Fruit fly (Drosophila melanogaster) whole organism, embryonic: ENCODE results near the gene TotB.

Source experiments
- Abd-B ChIP-seq: fragments of 200-800 bp; sonication (Bioruptor generic); optimal IDR thresholded peaks from 2 replicates; lab custom pipeline; 2018; ENCODE audit warnings: missing biosample characterization, mild to moderate bottlenecking, missing genetic modification characterization, moderate library complexity
- Awh ChIP-seq: fragments of 200-800 bp; sonication (Bioruptor generic); IDR thresholded peaks from 2 replicates; pipeline ENCODE4, ENCODE4 v1.3.6; 2022; ENCODE audit warnings: missing biosample characterization, missing genetic modification characterization
- BtbVII ChIP-seq: fragments of 200-800 bp; sonication (Bioruptor generic); optimal IDR thresholded peaks from 3 replicates; lab custom pipeline; 2017; ENCODE audit warnings: missing biosample characterization, mild to moderate bottlenecking, missing genetic modification characterization
- CG10147 ChIP-seq: fragments of 200-800 bp; sonication (Bioruptor generic); optimal IDR thresholded peaks from 2 replicates; lab custom pipeline; 2019; ENCODE audit warnings: missing biosample characterization, mild to moderate bottlenecking, missing genetic modification characterization, moderate library complexity
- CG11085 ChIP-seq: fragments of 200-800 bp; sonication (Bioruptor generic); IDR thresholded peaks from 2 replicates; pipeline ENCODE4 v1.3.6; 2022; ENCODE audit warnings: missing biosample characterization, missing genetic modification characterization
- CG12104 ChIP-seq: fragments of 200-800 bp; sonication (Bioruptor generic); optimal IDR thresholded peaks from 3 replicates; lab custom pipeline; 2016; ENCODE audit warnings: missing biosample characterization, missing genetic modification characterization
- CG12155 ChIP-seq: fragments of 200-800 bp; sonication (Bioruptor generic); optimal IDR thresholded peaks from 3 replicates; lab custom pipeline; 2016; ENCODE audit warnings: missing biosample characterization, missing genetic modification characterization
- CG12299 ChIP-seq: fragments of 200-800 bp; sonication (Bioruptor generic); optimal IDR thresholded peaks from 2 replicates; lab custom pipeline; 2018; ENCODE audit warnings: missing biosample characterization, mild to moderate bottlenecking, missing genetic modification characterization
- CG12942 ChIP-seq: fragments of 200-800 bp; sonication (Bioruptor generic); optimal IDR thresholded peaks from 3 replicates; lab custom pipeline; 2016; ENCODE audit warnings: missing biosample characterization, missing genetic modification characterization
- CG13624 ChIP-seq: fragments of 200-800 bp; sonication (Bioruptor generic); optimal IDR thresholded peaks from 2 replicates; lab custom pipeline; 2016; ENCODE audit warnings: missing biosample characterization, missing genetic modification characterization
- CG15601 ChIP-seq: fragments of 200-800 bp; sonication (Bioruptor generic); optimal IDR thresholded peaks from 3 replicates; lab custom pipeline; 2019; ENCODE audit warnings: missing biosample characterization, mild to moderate bottlenecking, missing genetic modification characterization, moderate library complexity
- CG18599 ChIP-seq: fragments of 200-800 bp; sonication (Bioruptor generic); optimal IDR thresholded peaks from 3 replicates; lab custom pipeline; 2017; ENCODE audit warnings: missing biosample characterization, missing genetic modification characterization, mild to moderate bottlenecking, moderate library complexity, missing genetic modification reagents
- CG2116 ChIP-seq: fragments of 200-800 bp; sonication (Bioruptor generic); optimal IDR thresholded peaks from 3 replicates; lab custom pipeline; 2018; ENCODE audit warnings: missing biosample characterization, mild to moderate bottlenecking, missing genetic modification characterization
- CG2120 ChIP-seq: fragments of 200-800 bp; sonication (Bioruptor generic); optimal IDR thresholded peaks from 3 replicates; lab custom pipeline; 2016; ENCODE audit warnings: missing biosample characterization, missing genetic modification characterization
- CG3281 ChIP-seq: fragments of 200-800 bp; sonication (Bioruptor generic); optimal IDR thresholded peaks from 3 replicates; lab custom pipeline; 2017; ENCODE audit warnings: missing biosample characterization, mild to moderate bottlenecking, missing genetic modification characterization
- CG33213 ChIP-seq: fragments of 200-800 bp; sonication (Bioruptor generic); optimal IDR thresholded peaks from 3 replicates; lab custom pipeline; 2016; ENCODE audit warnings: missing biosample characterization, missing genetic modification characterization
- CG3407 ChIP-seq: fragments of 200-800 bp; sonication (Bioruptor generic); optimal IDR thresholded peaks from 2 replicates; lab custom pipeline; 2018; ENCODE audit warnings: missing biosample characterization, mild to moderate bottlenecking, missing genetic modification characterization
- CG4707 ChIP-seq: fragments of 200-800 bp; sonication (Bioruptor generic); optimal IDR thresholded peaks from 2 replicates; lab custom pipeline; 2018; ENCODE audit warnings: missing biosample characterization, mild to moderate bottlenecking, missing genetic modification characterization, moderate library complexity
- CG4854 ChIP-seq: fragments of 200-800 bp; sonication (Bioruptor generic); optimal IDR thresholded peaks from 2 replicates; lab custom pipeline; 2016; ENCODE audit warnings: missing biosample characterization, missing genetic modification characterization, inconsistent platforms
- CG5180 ChIP-seq: fragments of 200-800 bp; sonication (Bioruptor generic); optimal IDR thresholded peaks from 3 replicates; lab custom pipeline; 2017; ENCODE audit warnings: missing biosample characterization, missing genetic modification characterization, mild to moderate bottlenecking, moderate library complexity, missing genetic modification reagents
- CG6175 ChIP-seq: fragments of 200-800 bp; sonication (Bioruptor generic); IDR thresholded peaks from 3 replicates; pipeline ENCODE4 v1.3.6; 2022; ENCODE audit warnings: missing biosample characterization, missing genetic modification characterization
- CG7556 ChIP-seq: fragments of 200-800 bp; sonication (Bioruptor generic); optimal IDR thresholded peaks from 2 replicates; lab custom pipeline; 2017; ENCODE audit warnings: missing biosample characterization, mild to moderate bottlenecking, missing genetic modification characterization
- CG8089 ChIP-seq: fragments of 200-800 bp; sonication (Bioruptor generic); optimal IDR thresholded peaks from 3 replicates; lab custom pipeline; 2016; ENCODE audit warnings: missing biosample characterization, missing genetic modification characterization
- CG9817 ChIP-seq: fragments of 200-800 bp; sonication (Bioruptor generic); optimal IDR thresholded peaks from 2 replicates; lab custom pipeline; 2018; ENCODE audit warnings: missing biosample characterization, mild to moderate bottlenecking, missing genetic modification characterization, moderate library complexity
- CoRest ChIP-seq: fragments of 200-800 bp; sonication (Bioruptor generic); optimal IDR thresholded peaks from 3 replicates; lab custom pipeline; 2018; ENCODE audit warnings: missing biosample characterization, mild to moderate bottlenecking, missing genetic modification characterization, moderate library complexity
- D ChIP-seq, 2 experiments: fragments of 200-800 bp in 1 of 2; fragments of >200 bp in 1 of 2; sonication (Bioruptor generic) in 1 of 2; optimal IDR thresholded peaks; 2 replicates in 1 of 2; 3 replicates in 1 of 2; lab custom pipeline; 2017; ENCODE audit warnings: mild to moderate bottlenecking in 1 of 2, missing biosample characterization in 1 of 2, missing genetic modification characterization in 1 of 2, missing genetic modification reagents in 1 of 2
- E2f1 ChIP-seq: fragments of 200-800 bp; sonication (Bioruptor generic); IDR thresholded peaks from 2 replicates; pipeline ENCODE4 v1.3.6; 2022; ENCODE audit warnings: missing biosample characterization, missing genetic modification characterization
- Fer3 ChIP-seq: fragments of 200-800 bp; sonication (Bioruptor generic); optimal IDR thresholded peaks from 2 replicates; lab custom pipeline; 2018; ENCODE audit warnings: missing biosample characterization, mild to moderate bottlenecking, missing genetic modification characterization, moderate library complexity
- HHEX ChIP-seq: fragments of 200-800 bp; sonication (Bioruptor generic); optimal IDR thresholded peaks from 3 replicates; lab custom pipeline; 2017; ENCODE audit warnings: missing biosample characterization, mild to moderate bottlenecking, missing genetic modification characterization, missing genetic modification reagents
- Hey ChIP-seq: fragments of 200-800 bp; sonication (Bioruptor generic); optimal IDR thresholded peaks from 3 replicates; lab custom pipeline; 2018; ENCODE audit warnings: missing biosample characterization, mild to moderate bottlenecking, missing genetic modification characterization
- MBD-R2 ChIP-seq: fragments of 200-800 bp; sonication (Bioruptor generic); IDR thresholded peaks from 2 replicates; pipeline ENCODE4 v1.3.6; 2022; ENCODE audit warnings: missing biosample characterization, missing genetic modification characterization
- MTF-1 ChIP-seq: fragments of 200-800 bp; sonication (Bioruptor generic); optimal IDR thresholded peaks from 2 replicates; lab custom pipeline; 2018; ENCODE audit warnings: missing biosample characterization, mild to moderate bottlenecking, missing genetic modification characterization, borderline replicate concordance
- Meics ChIP-seq: fragments of 200-800 bp; sonication (Bioruptor generic); optimal IDR thresholded peaks from 2 replicates; lab custom pipeline; 2017; ENCODE audit warnings: missing biosample characterization, mild to moderate bottlenecking, missing genetic modification characterization
- NK7.1 ChIP-seq: fragments of 200-800 bp; sonication (Bioruptor generic); optimal IDR thresholded peaks from 3 replicates; lab custom pipeline; 2016; ENCODE audit warnings: missing biosample characterization, missing genetic modification characterization
- Oli ChIP-seq: fragments of 200-800 bp; sonication (Bioruptor generic); optimal IDR thresholded peaks from 2 replicates; lab custom pipeline; 2018; ENCODE audit warnings: missing biosample characterization, mild to moderate bottlenecking, missing genetic modification characterization, moderate library complexity
- ara ChIP-seq: fragments of 200-800 bp; sonication (Bioruptor generic); IDR thresholded peaks from 2 replicates; pipeline ENCODE4 v1.3.6; 2022; ENCODE audit warnings: missing biosample characterization, missing genetic modification characterization
- bcd ChIP-seq: fragments of 200-800 bp; sonication (Bioruptor generic); optimal IDR thresholded peaks from 2 replicates; lab custom pipeline; 2017; ENCODE audit warnings: missing biosample characterization, mild to moderate bottlenecking, missing genetic modification characterization
- bsh ChIP-seq, 2 experiments: fragments of 200-800 bp; sonication (Bioruptor generic); optimal IDR thresholded peaks; 2 replicates each; lab custom pipeline; 2017 to 2018; ENCODE audit warnings: mild to moderate bottlenecking in 2 of 2, missing biosample characterization in 2 of 2, missing genetic modification characterization in 2 of 2, moderate library complexity in 1 of 2
- chif ChIP-seq, 2 experiments: fragments of 200-800 bp; sonication (Bioruptor generic); optimal IDR thresholded peaks; 3 replicates each; lab custom pipeline; 2016; ENCODE audit warnings: missing biosample characterization in 2 of 2, missing genetic modification characterization in 2 of 2
- exex ChIP-seq: fragments of 200-800 bp; sonication (Bioruptor generic); optimal IDR thresholded peaks from 4 replicates; lab custom pipeline; 2018; ENCODE audit warnings: missing biosample characterization, mild to moderate bottlenecking, missing genetic modification characterization, moderate library complexity
- fd3F ChIP-seq: fragments of 200-800 bp; sonication (Bioruptor generic); optimal IDR thresholded peaks from 2 replicates; lab custom pipeline; 2018; ENCODE audit warnings: missing biosample characterization, mild to moderate bottlenecking, missing genetic modification characterization, moderate library complexity
- gfzf ChIP-seq: fragments of 200-800 bp; sonication (Bioruptor generic); optimal IDR thresholded peaks from 2 replicates; lab custom pipeline; 2016; ENCODE audit warnings: missing biosample characterization, mild to moderate bottlenecking, missing genetic modification characterization, moderate library complexity
- hkb ChIP-seq, 2 experiments: fragments of 200-800 bp in 1 of 2; fragments of >200 bp in 1 of 2; sonication (Bioruptor generic) in 1 of 2; IDR thresholded peaks in 1 of 2; optimal IDR thresholded peaks in 1 of 2; 2 replicates each; pipeline versions ENCODE4 v1.3.6 to Lab custom; 2017 to 2022; ENCODE audit warnings: missing biosample characterization in 1 of 2, missing genetic modification characterization in 1 of 2
- hth ChIP-seq: fragments of >200 bp; optimal IDR thresholded peaks from 2 replicates; lab custom pipeline; 2017; ENCODE audit warnings: inconsistent platforms
- nerfin-1 ChIP-seq: fragments of 200-800 bp; sonication (Bioruptor generic); optimal IDR thresholded peaks from 3 replicates; lab custom pipeline; 2019; ENCODE audit warnings: missing biosample characterization, mild to moderate bottlenecking, missing genetic modification characterization, moderate library complexity
- sd ChIP-seq: fragments of 200-800 bp; sonication (Bioruptor generic); optimal IDR thresholded peaks from 3 replicates; lab custom pipeline; 2018; ENCODE audit warnings: missing biosample characterization, mild to moderate bottlenecking, missing genetic modification characterization, moderate library complexity
- slou ChIP-seq: fragments of 200-800 bp; sonication (Bioruptor generic); optimal IDR thresholded peaks from 3 replicates; lab custom pipeline; 2016; ENCODE audit warnings: missing biosample characterization, missing genetic modification characterization
- wek ChIP-seq: fragments of 200-800 bp; sonication (Bioruptor generic); optimal IDR thresholded peaks from 3 replicates; lab custom pipeline; 2018; ENCODE audit warnings: missing biosample characterization, mild to moderate bottlenecking, missing genetic modification characterization, moderate library complexity

The TotB gene

DNA sequence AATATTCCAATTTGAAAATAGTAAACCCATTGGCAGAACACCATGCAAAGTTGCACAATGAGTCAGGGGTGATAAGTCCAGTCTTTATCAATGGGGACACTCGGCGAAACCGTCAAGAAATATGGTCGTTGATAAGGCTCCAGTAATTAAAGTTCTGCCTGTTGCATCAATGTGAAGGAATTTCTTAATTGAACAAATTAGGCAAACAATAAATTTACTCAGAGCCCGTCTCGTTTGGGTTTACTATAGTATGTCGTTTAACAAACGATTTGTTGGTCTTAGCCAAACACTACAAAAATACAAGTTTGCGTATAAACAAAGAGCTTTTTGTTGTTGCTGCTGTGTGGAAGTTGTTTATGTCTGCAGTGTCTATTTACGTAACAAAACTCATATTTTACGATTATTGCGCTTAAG lies 39.0 kb upstream of the TotB start (continued):
- TF ChIP-seq bsh (GFP tag; optimal IDR thresholded peaks at IDR 0.05; lab: Kevin White, UChicago) = peak in 1 of 2 experiments; percentile 44
- TF ChIP-seq CG3281 (GFP tag; lab: Kevin White, UChicago) = peak; percentile 66
- TF ChIP-seq CG4707 (GFP tag; lab: Kevin White, UChicago) = peak; percentile 2
- peak; percentile 87 for TF ChIP-seq fd3F (GFP tag; lab: Kevin White, UChicago)
- TF ChIP-seq CG5180 (GFP tag; lab: Kevin White, UChicago) = peak; percentile 33
- peak; percentile 48 for TF ChIP-seq CG15601
- peak; percentile 33 for TF ChIP-seq bcd (GFP tag; lab: Kevin White, UChicago)
- TF ChIP-seq CoRest (tag; lab: Kevin White, UChicago) = peak; percentile 58
- peak; percentile 74 for TF ChIP-seq BtbVII (GFP tag; lab: Kevin White, UChicago)
- TF ChIP-seq CG12942 (GFP tag; lab: Kevin White, UChicago) = no peak
- TF ChIP-seq slou (GFP tag; lab: Kevin White, UChicago) = peak; percentile 0
- peak; percentile 39 for TF ChIP-seq nerfin-1 (tag; lab: Kevin White, UChicago)
- peak; percentile 37 for TF ChIP-seq CG33213
- TF ChIP-seq sd (tag; lab: Kevin White, UChicago) = peak; percentile 87
- TF ChIP-seq CG2120 (GFP tag; lab: Kevin White, UChicago) = peak; percentile 32
- no peak for TF ChIP-seq hkb (optimal IDR thresholded peaks at IDR 0.05; lab: Kevin White, UChicago)
- TF ChIP-seq hkb (GFP tag; IDR thresholded peaks at IDR 0.05; lab: Robert Waterston, UW) = peak; percentile 59
- TF ChIP-seq wek (GFP tag; lab: Kevin White, UChicago) = peak; percentile 67
- peak; percentile 44 for TF ChIP-seq Oli (tag; lab: Kevin White, UChicago)
- peak; percentile 17; the same call in 1 of the 2 replicates for TF ChIP-seq ara (GFP tag; lab: Robert Waterston, UW)
- TF ChIP-seq Hey (tag; lab: Kevin White, UChicago) = peak; percentile 9
- peak; percentile 63 for TF ChIP-seq HHEX (GFP tag; lab: Kevin White, UChicago)
- no peak for TF ChIP-seq CG11085 (GFP tag; lab: Robert Waterston, UW)
- TF ChIP-seq Awh = 0 out of 2 replicates have a peak, but pooled peaks have one; percentile 24
- TF ChIP-seq MBD-R2 = no peak
- no peak for TF ChIP-seq D (optimal IDR thresholded peaks at IDR 0.05; lab: Kevin White, UChicago)
- no peak for TF ChIP-seq D (GFP tag; optimal IDR thresholded peaks at IDR 0.05; lab: Kevin White, UChicago)
- peak; percentile 29 for TF ChIP-seq NK7.1 (GFP tag; lab: Kevin White, UChicago)
- peak; percentile 19 for TF ChIP-seq CG12104 (GFP tag; lab: Kevin White, UChicago)
- TF ChIP-seq exex (tag; lab: Kevin White, UChicago) = peak; percentile 88
- TF ChIP-seq CG7556 (GFP tag; lab: Kevin White, UChicago) = peak; percentile 35
- no peak for TF ChIP-seq CG13624 (GFP tag; lab: Kevin White, UChicago)
- no peak; the same call in 1 of the 2 replicates for TF ChIP-seq E2f1 (GFP tag; lab: Robert Waterston, UW)
- peak in 1 of 2 experiments; percentile 53 for TF ChIP-seq chif (GFP tag; optimal IDR thresholded peaks at IDR 0.05; lab: Kevin White, UChicago)
- TF ChIP-seq CG10147 (GFP tag; lab: Kevin White, UChicago) = peak; percentile 33
- peak; percentile 62 for TF ChIP-seq MTF-1 (GFP tag; lab: Kevin White, UChicago)
- no peak for TF ChIP-seq CG12155 (GFP tag; lab: Kevin White, UChicago)
- peak; percentile 58 for TF ChIP-seq Fer3 (tag; lab: Kevin White, UChicago)
- TF ChIP-seq CG2116 (GFP tag; lab: Kevin White, UChicago) = peak; percentile 17
- peak; percentile 36 for TF ChIP-seq CG9817 (tag; lab: Kevin White, UChicago)
- 0 out of 3 replicates have a peak, but pooled peaks have one; percentile 32 for TF ChIP-seq CG6175 (GFP tag; lab: Robert Waterston, UW)
- TF ChIP-seq gfzf = no peak
- TF ChIP-seq CG18599 = peak; percentile 40
- no peak for TF ChIP-seq CG4854 (GFP tag; lab: Kevin White, UChicago)
- peak; percentile 44 for TF ChIP-seq CG3407
- TF ChIP-seq Meics (GFP tag; lab: Kevin White, UChicago) = peak; percentile 66
- TF ChIP-seq Abd-B (GFP tag; lab: Kevin White, UChicago) = no peak
- TF ChIP-seq hth (lab: Kevin White, UChicago) = no peak
- TF ChIP-seq CG12299 = peak; percentile 65
- peak; percentile 46 for TF ChIP-seq CG8089 (GFP tag; lab: Kevin White, UChicago)
